Worm (Caenorhabditis elegans) whole organism, L1 larva: Measurements from ENCODE around the gene F40G9.5.
A peak's percentile ranks its signal among the peaks of the same experiment; 100 is the strongest.

Experiments
- C04F5.9 ChIP-seq: sonication (generic microtip); optimal IDR thresholded peaks from 2 replicates; lab custom pipeline; 2016; ENCODE audit warnings: missing genetic modification characterization, missing compliant biosample characterization
- C16A3.4 ChIP-seq: fragments of 150-350 bp; optimal IDR thresholded peaks from 2 replicates; lab custom pipeline; 2014; ENCODE audit warnings: missing biosample characterization, missing genetic modification characterization
- aha-1 ChIP-seq: fragments of 150-350 bp; optimal IDR thresholded peaks from 2 replicates; lab custom pipeline; 2014; ENCODE audit warnings: missing biosample characterization, missing genetic modification characterization
- alr-1 ChIP-seq: fragments of 200-800 bp; sonication (Bioruptor generic); optimal IDR thresholded peaks from 2 replicates; lab custom pipeline; 2018; ENCODE audit warnings: borderline replicate concordance, mild to moderate bottlenecking, missing genetic modification characterization, missing compliant biosample characterization
- aly-2 ChIP-seq: fragments of 150-350 bp; optimal IDR thresholded peaks from 2 replicates; lab custom pipeline; 2014; ENCODE audit warnings: missing biosample characterization, missing genetic modification characterization
- ama-1 ChIP-seq: fragments of 150-350 bp; optimal IDR thresholded peaks from 2 replicates; lab custom pipeline; 2014
- blmp-1 ChIP-seq: fragments of 150-350 bp; optimal IDR thresholded peaks from 2 replicates; lab custom pipeline; 2014; ENCODE audit warnings: missing biosample characterization, missing genetic modification characterization
- ceh-63 ChIP-seq: fragments of 200-800 bp; sonication (Bioruptor generic); optimal IDR thresholded peaks from 2 replicates; lab custom pipeline; 2018; ENCODE audit warnings: mild to moderate bottlenecking, missing genetic modification characterization, missing compliant biosample characterization
- ceh-88 ChIP-seq: fragments of 200-800 bp; sonication (Bioruptor generic); IDR thresholded peaks from 2 replicates; pipeline ENCODE4 v1.3.6; 2022; ENCODE audit warnings: missing genetic modification characterization, missing compliant biosample characterization
- dpl-1 ChIP-seq, 3 experiments: fragments of 150-350 bp in 2 of 3; sonication (generic microtip) in 1 of 3; optimal IDR thresholded peaks; 2 replicates each; lab custom pipeline; 2014 to 2017; ENCODE audit warnings: missing biosample characterization in 3 of 3, missing genetic modification characterization in 3 of 3, missing genetic modification reagents in 3 of 3
- dsc-1 ChIP-seq: sonication (generic microtip); optimal IDR thresholded peaks from 2 replicates; lab custom pipeline; 2016; ENCODE audit warnings: mild to moderate bottlenecking, missing genetic modification characterization, missing compliant biosample characterization
- efl-1 ChIP-seq, 4 experiments: fragments of 150-350 bp; optimal IDR thresholded peaks in 3 of 4; peaks in 1 of 4; 1 replicate in 1 of 4; 2 replicates in 3 of 4; lab custom pipeline; 2014; ENCODE audit warnings: missing biosample characterization in 2 of 4, missing genetic modification characterization in 2 of 4, missing genetic modification reagents in 2 of 4
- egl-27 ChIP-seq, 2 experiments: fragments of 150-350 bp in 1 of 2; sonication (generic microtip); optimal IDR thresholded peaks; 3 replicates each; lab custom pipeline; 2017 to 2018; ENCODE audit warnings: missing biosample characterization in 2 of 2, missing genetic modification characterization in 2 of 2, missing genetic modification reagents in 2 of 2
- fkh-10 ChIP-seq: sonication (generic microtip); optimal IDR thresholded peaks from 2 replicates; lab custom pipeline; 2017; ENCODE audit warnings: missing biosample characterization, missing genetic modification reagents, missing genetic modification characterization
- fkh-8 ChIP-seq: sonication (generic microtip); optimal IDR thresholded peaks from 2 replicates; lab custom pipeline; 2016; ENCODE audit warnings: mild to moderate bottlenecking, missing genetic modification characterization, missing compliant biosample characterization
- fos-1 ChIP-seq: fragments of 150-350 bp; optimal IDR thresholded peaks from 2 replicates; lab custom pipeline; 2014; ENCODE audit warnings: missing biosample characterization, missing genetic modification characterization
- hlh-17 ChIP-seq: fragments of 200-800 bp; sonication (Bioruptor generic); optimal IDR thresholded peaks from 2 replicates; lab custom pipeline; 2018; ENCODE audit warnings: missing genetic modification characterization, mild to moderate bottlenecking, missing compliant biosample characterization, moderate library complexity, borderline replicate concordance
- hlh-4 ChIP-seq: sonication (generic microtip); optimal IDR thresholded peaks from 2 replicates; lab custom pipeline; 2016; ENCODE audit warnings: mild to moderate bottlenecking, missing genetic modification characterization, missing compliant biosample characterization
- irx-1 ChIP-seq: sonication (generic microtip); optimal IDR thresholded peaks from 2 replicates; lab custom pipeline; 2016; ENCODE audit warnings: missing genetic modification characterization, missing compliant biosample characterization
- isw-1 ChIP-seq: fragments of 200-800 bp; sonication (Bioruptor generic); IDR thresholded peaks from 2 replicates; pipeline ENCODE4 v1.3.6; 2022; ENCODE audit warnings: missing genetic modification characterization, missing compliant biosample characterization
- jun-1 ChIP-seq: fragments of 150-350 bp; optimal IDR thresholded peaks from 2 replicates; lab custom pipeline; 2014; ENCODE audit warnings: missing biosample characterization, missing genetic modification reagents, missing genetic modification characterization
- lin-14 ChIP-seq: fragments of 200-800 bp; sonication (Bioruptor generic); optimal IDR thresholded peaks from 2 replicates; lab custom pipeline; 2018; ENCODE audit warnings: mild to moderate bottlenecking, missing genetic modification characterization, moderate library complexity, missing compliant biosample characterization
- lin-35 ChIP-seq, 2 experiments: fragments of 150-350 bp; optimal IDR thresholded peaks; 2 replicates each; lab custom pipeline; 2014; ENCODE audit warnings: missing biosample characterization in 2 of 2, missing genetic modification characterization in 2 of 2, missing genetic modification reagents in 2 of 2
- lir-3 ChIP-seq: sonication (generic microtip); optimal IDR thresholded peaks from 2 replicates; lab custom pipeline; 2016; ENCODE audit warnings: mild to moderate bottlenecking, missing genetic modification characterization, moderate library complexity, missing compliant biosample characterization; ENCODE audit not compliant: poor library complexity
- lsy-2 ChIP-seq, 2 experiments: fragments of 150-350 bp; optimal IDR thresholded peaks; 2 replicates each; lab custom pipeline; 2014; ENCODE audit warnings: missing biosample characterization in 2 of 2, missing genetic modification characterization in 2 of 2
- mab-9 ChIP-seq: fragments of 200-800 bp; sonication (Bioruptor generic); IDR thresholded peaks from 2 replicates; pipeline ENCODE4 v1.3.6; 2022; ENCODE audit warnings: missing genetic modification reagents, missing genetic modification characterization, missing compliant biosample characterization
- mep-1 ChIP-seq: fragments of 150-350 bp; optimal IDR thresholded peaks from 2 replicates; lab custom pipeline; 2014; ENCODE audit warnings: missing biosample characterization, missing genetic modification characterization
- nhr-20 ChIP-seq: sonication (generic microtip); optimal IDR thresholded peaks from 2 replicates; lab custom pipeline; 2016; ENCODE audit warnings: mild to moderate bottlenecking, missing genetic modification characterization, missing compliant biosample characterization
- nhr-237 ChIP-seq: fragments of 150-350 bp; optimal IDR thresholded peaks from 2 replicates; lab custom pipeline; 2014; ENCODE audit warnings: missing biosample characterization, missing genetic modification characterization
- nhr-47 ChIP-seq: sonication (generic microtip); optimal IDR thresholded peaks from 2 replicates; lab custom pipeline; 2016; ENCODE audit warnings: mild to moderate bottlenecking, missing genetic modification characterization, moderate library complexity, missing compliant biosample characterization
- nhr-71 ChIP-seq: sonication (generic microtip); optimal IDR thresholded peaks from 2 replicates; lab custom pipeline; 2016; ENCODE audit warnings: mild to moderate bottlenecking, missing genetic modification characterization, moderate library complexity, missing compliant biosample characterization
- nhr-76 ChIP-seq: sonication (generic microtip); optimal IDR thresholded peaks from 2 replicates; lab custom pipeline; 2017; ENCODE audit warnings: missing biosample characterization, missing genetic modification characterization
- nhr-85 ChIP-seq: sonication (generic microtip); peaks from one replicate; lab custom pipeline; 2016; ENCODE audit warnings: missing genetic modification characterization, inconsistent platforms, missing compliant biosample characterization
- pax-3 ChIP-seq: fragments of 200-800 bp; sonication (Bioruptor generic); optimal IDR thresholded peaks from 2 replicates; lab custom pipeline; 2018; ENCODE audit warnings: mild to moderate bottlenecking, missing genetic modification characterization, moderate library complexity, missing compliant biosample characterization
- skn-1 ChIP-seq: fragments of 150-350 bp; optimal IDR thresholded peaks from 2 replicates; lab custom pipeline; 2014; ENCODE audit warnings: missing biosample characterization, missing genetic modification characterization
- snpc-4 ChIP-seq: fragments of 150-350 bp; optimal IDR thresholded peaks from 2 replicates; lab custom pipeline; 2014; ENCODE audit warnings: missing biosample characterization, missing genetic modification characterization
- snu-23 ChIP-seq: sonication (generic microtip); optimal IDR thresholded peaks from 2 replicates; lab custom pipeline; 2016; ENCODE audit warnings: missing genetic modification characterization, missing compliant biosample characterization
- sox-4 ChIP-seq: sonication (generic microtip); optimal IDR thresholded peaks from 2 replicates; lab custom pipeline; 2016; ENCODE audit warnings: missing genetic modification characterization, missing compliant biosample characterization
- sptf-1 ChIP-seq: fragments of 150-350 bp; optimal IDR thresholded peaks from 2 replicates; lab custom pipeline; 2014; ENCODE audit warnings: missing biosample characterization, missing genetic modification characterization
- sup-37 ChIP-seq: fragments of 200-800 bp; sonication (Bioruptor generic); optimal IDR thresholded peaks from 2 replicates; lab custom pipeline; 2018; ENCODE audit warnings: mild to moderate bottlenecking, missing genetic modification characterization, missing compliant biosample characterization
- swsn-7 ChIP-seq: sonication (generic microtip); optimal IDR thresholded peaks from 2 replicates; lab custom pipeline; 2016; ENCODE audit warnings: missing genetic modification characterization, missing compliant biosample characterization
- tbx-2 ChIP-seq: sonication (generic microtip); optimal IDR thresholded peaks from 2 replicates; lab custom pipeline; 2016; ENCODE audit warnings: missing genetic modification characterization, missing compliant biosample characterization
- tlp-1 ChIP-seq: fragments of 150-350 bp; optimal IDR thresholded peaks from 2 replicates; lab custom pipeline; 2014; ENCODE audit warnings: missing biosample characterization, missing genetic modification characterization
- unc-130 ChIP-seq: fragments of 150-350 bp; optimal IDR thresholded peaks from 2 replicates; lab custom pipeline; 2017; ENCODE audit warnings: missing biosample characterization, missing genetic modification characterization, inconsistent platforms
- unc-62 ChIP-seq: fragments of 150-350 bp; optimal IDR thresholded peaks from 2 replicates; lab custom pipeline; 2014; ENCODE audit warnings: missing biosample characterization, missing genetic modification reagents, missing genetic modification characterization
- unc-86 ChIP-seq: sonication (generic microtip); optimal IDR thresholded peaks from 2 replicates; lab custom pipeline; 2016; ENCODE audit warnings: missing genetic modification characterization, missing compliant biosample characterization
- unc-98 ChIP-seq: fragments of 200-800 bp; sonication (Bioruptor generic); IDR thresholded peaks from 2 replicates; pipeline ENCODE4 v1.3.6; 2022; ENCODE audit warnings: missing genetic modification characterization, missing compliant biosample characterization
- vab-15 ChIP-seq: sonication (generic microtip); optimal IDR thresholded peaks from 2 replicates; lab custom pipeline; 2017; ENCODE audit warnings: missing genotype, mild to moderate bottlenecking, missing genetic modification characterization, missing compliant biosample characterization
- xbp-1 ChIP-seq: sonication (generic microtip); optimal IDR thresholded peaks from 2 replicates; lab custom pipeline; 2016; ENCODE audit warnings: missing genetic modification characterization, missing compliant biosample characterization
- ztf-11 ChIP-seq, 2 experiments: sonication (generic microtip); optimal IDR thresholded peaks; 2 replicates each; lab custom pipeline; 2016 to 2017; ENCODE audit warnings: missing genetic modification characterization in 2 of 2, missing biosample characterization in 1 of 2, missing compliant biosample characterization in 1 of 2
- ztf-4 ChIP-seq: fragments of 150-350 bp; optimal IDR thresholded peaks from 2 replicates; lab custom pipeline; 2014; ENCODE audit warnings: missing biosample characterization, missing genetic modification characterization

F40G9.5 gene

DNA sequence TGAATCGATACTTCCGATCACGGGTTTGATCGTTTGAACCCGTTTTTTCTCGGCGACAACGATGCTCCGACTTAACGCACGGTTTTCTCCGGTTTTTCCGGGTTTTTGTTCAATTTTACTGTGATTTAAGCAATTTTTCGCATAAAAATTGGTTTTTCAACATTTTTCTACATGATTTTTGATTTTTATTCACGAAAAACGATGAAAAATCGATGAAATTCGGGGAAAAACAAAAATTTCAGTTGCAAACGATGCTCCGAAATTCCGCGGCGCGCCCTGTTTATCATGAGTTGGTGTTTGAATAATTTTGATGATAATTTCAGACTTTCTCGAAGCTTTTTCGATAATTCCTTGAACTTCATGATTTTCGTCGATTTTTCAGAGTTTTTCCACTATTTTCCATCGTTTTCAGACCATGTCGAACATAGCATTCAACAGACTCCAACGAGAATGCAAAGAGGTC, 7.4 kb downstream of the F40G9.5 start, which contains the start of gene ubc-20:
ubc-20 (plus strand) TSS at position 413 of the 463 bp plus-strand sequence.
- TF ChIP-seq fkh-10 (GFP tag; lab: Kevin White, UChicago) (no peak), lsy-2 (tag; optimal IDR thresholded peaks at IDR 0.05; lab: Kevin White, UChicago) (peak; percentile 21 to 57), nhr-47 (tag; lab: Kevin White, UChicago) (peak; percentile 39), sup-37 (GFP tag; lab: Kevin White, UChicago) (no peak), blmp-1 (tag; lab: Kevin White, UChicago) (peak; percentile 12), snpc-4 (tag; lab: Kevin White, UChicago) (no peak), C16A3.4 (tag; lab: Kevin White, UChicago) (peak; percentile 22), lin-35 (GFP tag; optimal IDR thresholded peaks at IDR 0.05; lab: Kevin White, UChicago) (peak; percentile 17 to 61), skn-1 (peak; percentile 74), xbp-1 (tag; lab: Kevin White, UChicago) (peak; percentile 7), ztf-11 (tag; optimal IDR thresholded peaks at IDR 0.05; lab: Kevin White, UChicago) (no peak), aly-2 (tag; lab: Kevin White, UChicago) (no peak), nhr-237 (tag; lab: Kevin White, UChicago) (no peak), sox-4 (no peak), unc-62 (GFP tag; lab: Kevin White, UChicago) (no peak), tlp-1 (tag; lab: Kevin White, UChicago) (no peak), dpl-1 (GFP tag; optimal IDR thresholded peaks at IDR 0.05; lab: Kevin White, UChicago) (peak in 2 of 3 experiments; percentile 24 to 50), jun-1 (tag; lab: Kevin White, UChicago) (no peak), irx-1 (tag; lab: Kevin White, UChicago) (peak; percentile 38), ama-1 (lab: Kevin White, UChicago) (no peak), ztf-4 (tag; lab: Kevin White, UChicago) (no peak), sptf-1 (tag; lab: Kevin White, UChicago) (no peak), fkh-8 (tag; lab: Kevin White, UChicago) (no peak), mab-9 (GFP tag; lab: Robert Waterston, UW) (no peak), vab-15 (tag; lab: Kevin White, UChicago) (no peak), lin-14 (GFP tag; lab: Kevin White, UChicago) (no peak), egl-27 (tag; optimal IDR thresholded peaks at IDR 0.05; lab: Kevin White, UChicago) (no peak), aha-1 (tag; lab: Kevin White, UChicago) (no peak), pax-3 (tag; lab: Kevin White, UChicago) (no peak), hlh-17 (GFP tag; lab: Kevin White, UChicago) (no peak), efl-1 (optimal IDR thresholded peaks at IDR 0.05; lab: Kevin White, UChicago) (peak; percentile 12 to 39), efl-1 (GFP tag; optimal IDR thresholded peaks at IDR 0.05 in 1 of 2; lab: Kevin White, UChicago) (peak; percentile 20 to 34), C04F5.9 (tag; lab: Kevin White, UChicago) (no peak), alr-1 (no peak), nhr-71 (tag; lab: Kevin White, UChicago) (peak; percentile 38), tbx-2 (tag; lab: Kevin White, UChicago) (peak; percentile 22), mep-1 (no peak), nhr-20 (tag; lab: Kevin White, UChicago) (no peak), unc-86 (tag; lab: Kevin White, UChicago) (no peak), isw-1 (GFP tag; lab: Robert Waterston, UW) (no peak), unc-130 (tag; lab: Kevin White, UChicago) (no peak), ceh-63 (GFP tag; lab: Kevin White, UChicago) (no peak), unc-98 (GFP tag; lab: Robert Waterston, UW) (no peak), hlh-4 (tag; lab: Kevin White, UChicago) (no peak), fos-1 (tag; lab: Kevin White, UChicago) (no peak), ceh-88 (GFP tag; lab: Robert Waterston, UW) (no peak), nhr-76 (tag; lab: Kevin White, UChicago) (no peak), nhr-85 (tag; lab: Kevin White, UChicago) (peak; percentile 75), dsc-1 (no peak), swsn-7 (peak; percentile 3), lir-3 (tag; lab: Kevin White, UChicago) (no peak), snu-23 (GFP tag; lab: Kevin White, UChicago) (peak; percentile 48)
